Worm (Caenorhabditis elegans): ENCODE data around the gene ent-4.

DNA sequence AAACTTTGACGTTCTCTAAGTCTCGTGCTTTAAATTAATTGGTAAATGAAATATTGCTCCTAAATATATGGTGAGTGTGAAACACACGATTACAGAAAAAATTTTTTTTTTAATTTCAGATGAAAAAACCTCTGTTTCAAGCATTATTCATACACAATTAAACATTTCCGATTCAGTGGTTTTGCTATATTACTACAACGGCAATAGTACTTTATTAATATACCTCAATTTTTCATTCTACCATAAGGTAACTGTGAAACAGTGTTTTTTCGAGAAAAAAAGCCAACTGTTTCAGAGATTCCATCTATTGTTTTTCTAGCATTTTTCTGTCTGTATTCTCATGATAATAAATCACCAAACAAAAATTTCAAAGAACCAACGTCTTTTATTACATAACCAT is 25.9 kb upstream of the ent-4 start:
- TF ChIP-seq nhr-6 (tag; optimal IDR thresholded peaks at IDR 0.05) = no peak
- no peak for TF ChIP-seq pha-4 (GFP tag; IDR thresholded peaks at IDR 0.05)
- TF ChIP-seq pha-4 (tag; optimal IDR thresholded peaks at IDR 0.05) = no peak
- TF ChIP-seq aha-1 (tag) = peak; percentile 50
- TF ChIP-seq nhr-41 (GFP tag; IDR thresholded peaks at IDR 0.05) = no peak
- no peak for TF ChIP-seq mes-2 (tag; optimal IDR thresholded peaks at IDR 0.05; ENCODE audit: poor library complexity, severe bottlenecking)
- TF ChIP-seq lir-3 (tag; optimal IDR thresholded peaks at IDR 0.05) = no peak
- no peak for TF ChIP-seq lin-1 (GFP tag; IDR thresholded peaks at IDR 0.05)
- TF ChIP-seq F26F4.8 (GFP tag; conservative IDR thresholded peaks at IDR 0.05) = no peak
- no peak for TF ChIP-seq lin-13 (GFP tag; optimal IDR thresholded peaks at IDR 0.05)

Data from whole organism, L4 larva.